Worm (Caenorhabditis elegans) whole organism, early embryonic: Measurements from ENCODE around the gene srd-43.

Experiments used
- B0310.2 ChIP-seq: sonication (generic microtip); optimal IDR thresholded peaks from 2 replicates; lab custom pipeline; 2016; ENCODE audit warnings: mild to moderate bottlenecking, missing genetic modification characterization, missing compliant biosample characterization
- F13C5.2 ChIP-seq: sonication (generic microtip); optimal IDR thresholded peaks from 2 replicates; lab custom pipeline; 2017; ENCODE audit warnings: mild to moderate bottlenecking, missing genetic modification characterization, inconsistent platforms, missing compliant biosample characterization
- aly-1 ChIP-seq: sonication (generic microtip); optimal IDR thresholded peaks from 2 replicates; lab custom pipeline; 2016; ENCODE audit warnings: missing genetic modification characterization, missing compliant biosample characterization
- ama-1 ChIP-seq: fragments of 150-350 bp; optimal IDR thresholded peaks from 2 replicates; lab custom pipeline; 2014
- ceh-13 ChIP-seq: fragments of 200-800 bp; sonication (Bioruptor generic); optimal IDR thresholded peaks from 2 replicates; lab custom pipeline; 2018; ENCODE audit warnings: mild to moderate bottlenecking, missing genetic modification characterization, missing compliant biosample characterization
- ceh-36 ChIP-seq: sonication (generic microtip); optimal IDR thresholded peaks from 2 replicates; lab custom pipeline; 2016; ENCODE audit warnings: missing genetic modification characterization, inconsistent platforms, missing compliant biosample characterization
- ets-7 ChIP-seq: sonication (generic microtip); optimal IDR thresholded peaks from 2 replicates; lab custom pipeline; 2016; ENCODE audit warnings: missing genotype, missing genetic modification characterization, missing compliant biosample characterization
- flt-1 ChIP-seq: fragments of 200-800 bp; sonication (Bioruptor generic); IDR thresholded peaks from 2 replicates; pipeline ENCODE4 v1.3.6; 2022; ENCODE audit warnings: missing genetic modification characterization, missing compliant biosample characterization
- hmbx-1 ChIP-seq: sonication (generic microtip); optimal IDR thresholded peaks from 2 replicates; lab custom pipeline; 2016; ENCODE audit warnings: mild to moderate bottlenecking, missing genetic modification characterization, missing compliant biosample characterization
- hmg-4 ChIP-seq: fragments of 200-800 bp; sonication (Bioruptor generic); optimal IDR thresholded peaks from 2 replicates; lab custom pipeline; 2018; ENCODE audit warnings: mild to moderate bottlenecking, missing genetic modification characterization, missing compliant biosample characterization
- hnd-1 ChIP-seq: sonication (generic microtip); optimal IDR thresholded peaks from 2 replicates; lab custom pipeline; 2016; ENCODE audit warnings: missing genetic modification characterization, missing compliant biosample characterization
- pes-1 ChIP-seq: fragments of 200-800 bp; sonication (Bioruptor generic); IDR thresholded peaks from 2 replicates; pipeline ENCODE4 v1.3.6; 2022; ENCODE audit warnings: missing genetic modification reagents, missing genetic modification characterization, missing compliant biosample characterization
- scrt-1 ChIP-seq: fragments of 200-800 bp; sonication (Bioruptor generic); IDR thresholded peaks from 2 replicates; pipeline ENCODE4 v1.3.6; 2022; ENCODE audit warnings: missing genetic modification characterization, missing compliant biosample characterization
- sea-1 ChIP-seq: fragments of 200-800 bp; sonication (Bioruptor generic); conservative IDR thresholded peaks from 2 replicates; pipeline ENCODE4 v1.3.6; 2022; ENCODE audit warnings: missing genetic modification characterization, missing compliant biosample characterization
- tbx-11 ChIP-seq: fragments of 200-800 bp; sonication (Bioruptor generic); IDR thresholded peaks from 2 replicates; pipeline ENCODE4 v1.3.6; 2022; ENCODE audit warnings: missing genetic modification characterization, missing compliant biosample characterization
- tbx-37 ChIP-seq: fragments of 200-800 bp; sonication (Bioruptor generic); conservative IDR thresholded peaks from 2 replicates; pipeline ENCODE4 v1.3.6; 2022; ENCODE audit warnings: missing genetic modification reagents, missing genetic modification characterization, missing compliant biosample characterization
- tra-4 ChIP-seq: sonication (generic microtip); optimal IDR thresholded peaks from 2 replicates; lab custom pipeline; 2017; ENCODE audit warnings: missing genetic modification characterization, missing compliant biosample characterization

Gene srd-43

DNA sequence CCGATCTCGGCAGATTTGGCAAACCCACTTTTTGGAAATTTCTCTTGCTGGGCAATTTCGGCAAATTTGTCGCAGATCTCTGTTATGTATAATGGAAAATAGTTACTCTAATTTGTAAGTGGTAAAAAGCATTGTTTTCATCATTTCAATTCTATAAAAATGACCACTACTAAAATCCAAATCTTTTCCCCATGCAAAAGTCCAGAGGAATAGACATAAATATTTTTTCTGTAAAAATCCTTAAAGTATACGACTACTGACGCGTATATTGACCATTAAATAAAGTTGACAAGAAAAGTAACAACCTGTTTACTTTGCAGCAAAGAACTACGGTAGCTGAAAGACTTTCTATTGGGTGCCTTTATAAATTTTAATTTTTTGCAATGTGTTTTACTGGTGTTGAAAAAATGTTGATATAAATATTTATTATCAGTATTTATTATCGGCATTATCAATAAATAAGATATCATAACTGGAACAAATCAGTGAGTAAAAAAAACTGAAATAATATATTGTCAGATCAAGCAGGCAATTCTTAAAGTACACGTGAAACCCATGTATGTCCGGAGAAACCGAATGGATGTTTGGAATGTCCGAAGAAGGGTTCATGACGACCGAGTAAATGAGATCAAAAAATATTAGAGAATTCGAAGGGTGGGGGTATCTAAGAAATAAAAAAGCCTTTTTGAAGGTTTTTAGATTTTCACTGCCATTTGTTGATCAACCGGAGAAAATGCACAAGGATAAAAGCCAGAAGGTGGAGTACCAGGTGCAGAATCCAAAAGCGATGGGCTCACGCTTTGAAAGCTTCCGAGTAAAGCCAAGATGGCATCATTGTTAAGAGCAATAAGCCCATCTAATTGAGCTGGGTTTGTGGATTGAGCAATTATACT is 43.8 kb upstream of the srd-43 start:
- TF ChIP-seq hmg-4 (GFP tag; lab: Kevin White, UChicago) (no peak), tbx-37 (GFP tag; lab: Robert Waterston, UW) (no peak), hnd-1 (tag; lab: Kevin White, UChicago) (no peak), hmbx-1 (tag; lab: Kevin White, UChicago) (no peak), ets-7 (no peak)

DNA sequence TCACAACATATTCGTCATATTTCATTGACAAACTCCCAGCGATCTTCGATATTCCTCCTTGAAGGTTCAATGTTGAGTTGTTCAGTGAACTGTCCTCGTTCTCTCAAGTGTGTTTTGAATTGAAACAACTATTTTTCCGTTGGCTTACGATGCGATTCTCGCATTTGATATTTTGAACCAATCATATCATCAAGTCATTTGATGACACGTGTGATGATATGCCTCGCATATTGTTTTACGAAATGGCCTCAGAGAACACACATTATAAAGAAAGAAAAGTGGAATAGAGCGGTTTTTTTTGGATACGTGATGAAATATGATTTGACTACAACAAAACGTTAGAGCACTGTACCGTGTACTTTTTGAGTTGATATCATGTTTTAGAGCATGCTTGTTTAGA is 42.8 kb upstream of the srd-43 start:
- TF ChIP-seq hmbx-1 (tag; lab: Kevin White, UChicago): no peak
- no peak for TF ChIP-seq pes-1 (GFP tag; lab: Robert Waterston, UW)
- no peak for TF ChIP-seq ama-1 (lab: Kevin White, UChicago)
- TF ChIP-seq flt-1: no peak
- TF ChIP-seq ceh-13 (GFP tag; lab: Kevin White, UChicago): no peak
- no peak for TF ChIP-seq hmg-4 (GFP tag; lab: Kevin White, UChicago)
- TF ChIP-seq aly-1: no peak
- TF ChIP-seq tbx-11 (GFP tag; lab: Robert Waterston, UW): no peak
- TF ChIP-seq scrt-1 (GFP tag; lab: Robert Waterston, UW): no peak
- no peak for TF ChIP-seq sea-1 (GFP tag; lab: Robert Waterston, UW)
- no peak for TF ChIP-seq ceh-36 (tag; lab: Kevin White, UChicago)
- no peak for TF ChIP-seq hnd-1 (tag; lab: Kevin White, UChicago)
- TF ChIP-seq tbx-37 (GFP tag; lab: Robert Waterston, UW): no peak
- no peak for TF ChIP-seq ets-7
- TF ChIP-seq F13C5.2: no peak
- TF ChIP-seq tra-4: no peak
- TF ChIP-seq B0310.2 (tag; lab: Kevin White, UChicago): no peak

DNA sequence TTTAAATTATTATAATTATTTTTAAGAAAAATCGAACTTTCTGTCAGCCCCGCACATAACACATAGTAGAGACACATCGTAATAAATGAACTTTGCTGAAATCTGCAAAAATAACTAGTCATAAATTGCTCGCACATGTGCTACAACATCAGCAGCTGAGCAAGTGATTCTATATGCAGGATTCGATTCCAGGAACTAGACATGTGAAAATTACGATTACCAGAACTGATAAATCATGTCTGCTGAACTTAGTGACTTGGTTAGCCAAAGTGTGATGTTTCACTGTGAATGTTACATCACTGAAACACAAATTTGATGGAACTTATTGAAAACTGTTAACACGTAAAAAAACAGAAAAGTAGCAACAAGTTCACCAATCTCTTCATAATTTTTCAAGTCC is 41.6 kb upstream of the srd-43 start:
- TF ChIP-seq ceh-36 (tag; lab: Kevin White, UChicago) (no peak), ets-7 (no peak), aly-1 (no peak), sea-1 (GFP tag; lab: Robert Waterston, UW) (no peak), pes-1 (GFP tag; lab: Robert Waterston, UW) (no peak)

DNA sequence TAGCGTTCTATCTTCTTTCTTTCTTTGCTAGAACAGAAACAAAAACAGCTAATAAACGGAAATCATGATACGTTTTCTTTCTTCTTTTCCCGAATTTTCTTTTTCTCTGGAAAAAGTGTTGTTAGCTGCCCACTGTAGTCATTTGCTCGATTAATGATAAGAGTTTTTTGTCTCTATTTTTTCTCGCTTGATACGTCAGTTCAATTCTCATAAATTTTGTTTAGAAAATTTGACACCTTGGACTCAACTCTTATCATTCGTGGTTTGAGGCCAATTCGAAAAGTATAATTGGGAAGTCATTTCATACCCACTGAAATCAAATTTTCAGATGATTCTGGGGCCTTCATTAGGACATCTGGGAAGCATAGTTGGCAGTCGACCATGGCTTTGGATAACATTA is 36.2 kb upstream of the srd-43 start:
- TF ChIP-seq ceh-13 (GFP tag; lab: Kevin White, UChicago): no peak
- TF ChIP-seq B0310.2 (tag; lab: Kevin White, UChicago): no peak
- no peak for TF ChIP-seq hnd-1 (tag; lab: Kevin White, UChicago)
- TF ChIP-seq tbx-11 (GFP tag; lab: Robert Waterston, UW): no peak
- no peak for TF ChIP-seq tra-4
- TF ChIP-seq hmg-4 (GFP tag; lab: Kevin White, UChicago): no peak

DNA sequence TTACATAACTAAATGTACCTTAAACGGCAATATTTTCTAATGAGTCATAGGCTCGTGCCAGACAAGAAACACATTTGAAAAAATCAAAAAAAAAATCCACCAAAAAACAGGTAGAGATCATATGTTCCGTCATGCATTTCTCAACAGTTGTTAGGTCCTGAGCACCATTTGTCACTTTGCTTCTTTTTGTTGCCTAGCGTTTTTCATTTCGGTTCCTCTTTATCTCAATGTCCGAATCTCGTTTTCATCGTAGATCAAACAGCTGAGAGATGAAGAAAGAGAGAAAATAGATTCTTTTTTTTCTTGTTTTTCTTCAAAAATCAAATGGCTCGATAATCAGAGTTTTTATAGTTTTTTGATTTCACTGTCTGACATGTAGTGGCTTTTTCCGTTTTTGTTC is 35.3 kb upstream of the srd-43 start:
- TF ChIP-seq flt-1 (no peak), hmg-4 (GFP tag; lab: Kevin White, UChicago) (no peak), ceh-13 (GFP tag; lab: Kevin White, UChicago) (no peak), pes-1 (GFP tag; lab: Robert Waterston, UW) (no peak), ama-1 (lab: Kevin White, UChicago) (no peak), hnd-1 (tag; lab: Kevin White, UChicago) (no peak), tra-4 (no peak), tbx-37 (GFP tag; lab: Robert Waterston, UW) (no peak), tbx-11 (GFP tag; lab: Robert Waterston, UW) (no peak), F13C5.2 (no peak), aly-1 (no peak), hmbx-1 (tag; lab: Kevin White, UChicago) (no peak), sea-1 (GFP tag; lab: Robert Waterston, UW) (no peak), B0310.2 (tag; lab: Kevin White, UChicago) (no peak), scrt-1 (GFP tag; lab: Robert Waterston, UW) (no peak)

DNA sequence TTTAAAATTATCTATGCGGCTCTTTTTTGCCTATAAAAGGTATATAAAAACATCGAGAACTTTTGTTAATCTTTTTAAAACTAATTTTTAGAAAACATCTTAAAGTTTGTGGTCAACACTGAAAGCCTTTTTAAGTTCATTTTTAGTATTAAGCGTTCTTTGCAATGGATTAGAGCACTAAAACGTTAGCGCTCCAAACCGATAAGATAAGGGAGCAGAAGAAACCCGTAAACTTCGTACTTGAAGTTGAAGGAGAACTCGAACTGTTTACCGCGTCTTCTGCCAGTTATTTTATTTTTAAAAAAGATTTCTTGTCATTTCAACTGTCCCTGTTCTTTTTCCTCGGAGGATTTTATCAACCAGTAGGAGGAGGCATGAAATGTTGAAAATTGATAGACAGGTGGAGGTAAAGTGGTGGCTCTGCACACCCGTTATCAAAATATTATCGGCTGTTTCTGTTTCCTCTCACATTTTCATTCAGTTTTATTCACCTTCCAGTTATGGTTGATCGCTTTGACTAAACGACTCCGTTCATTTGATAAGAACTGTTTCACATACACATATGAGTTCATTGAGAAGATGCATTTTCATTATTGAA is 33.5 kb upstream of the srd-43 start:
- TF ChIP-seq ama-1 (lab: Kevin White, UChicago): no peak
- no peak for TF ChIP-seq tbx-37 (GFP tag; lab: Robert Waterston, UW)
- no peak for TF ChIP-seq tbx-11 (GFP tag; lab: Robert Waterston, UW)
- no peak for TF ChIP-seq ets-7
- TF ChIP-seq F13C5.2: no peak
- TF ChIP-seq ceh-13 (GFP tag; lab: Kevin White, UChicago): no peak
- no peak for TF ChIP-seq flt-1

DNA sequence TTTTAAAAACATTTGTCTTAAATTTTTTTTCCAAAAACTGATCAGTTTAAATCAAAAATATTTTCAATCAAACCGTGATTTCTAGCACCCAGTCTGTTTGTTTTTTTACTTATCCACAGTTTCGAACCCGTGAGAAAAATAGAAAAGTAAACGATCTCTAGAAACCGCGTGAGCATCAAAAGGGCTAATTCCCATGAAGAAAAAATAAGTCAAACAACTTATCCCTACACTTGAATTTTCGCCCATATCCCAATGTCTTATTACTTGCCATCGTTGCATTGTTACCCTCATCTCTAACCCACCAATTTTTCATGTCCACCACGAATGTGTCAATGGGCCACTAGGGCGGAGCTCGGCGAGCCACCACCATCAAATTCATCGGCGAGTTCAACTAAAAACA is 32.1 kb upstream of the srd-43 start, which contains the start of gene ptr-24:
Gene ptr-24 (plus strand): TSS at position 301 of the 400 bp plus-strand sequence.
- TF ChIP-seq flt-1 (no peak), B0310.2 (tag; lab: Kevin White, UChicago) (no peak), tbx-11 (GFP tag; lab: Robert Waterston, UW) (no peak), ama-1 (lab: Kevin White, UChicago) (no peak), ceh-36 (tag; lab: Kevin White, UChicago) (no peak), scrt-1 (GFP tag; lab: Robert Waterston, UW) (no peak), ceh-13 (GFP tag; lab: Kevin White, UChicago) (no peak), hnd-1 (tag; lab: Kevin White, UChicago) (no peak), tbx-37 (GFP tag; lab: Robert Waterston, UW) (no peak), tra-4 (no peak), aly-1 (no peak)
